Worm (Caenorhabditis elegans): Measurements from ENCODE around the gene H18N23.2.

ce11 chrX:17613024-17613423 is 27.6 kb downstream of the H18N23.2 start:
- TF ChIP-seq cog-1 (tag; optimal IDR thresholded peaks at IDR 0.05), result no peak
- no peak for TF ChIP-seq T22C8.4 (GFP tag; IDR thresholded peaks at IDR 0.05)
- TF ChIP-seq tab-1 (GFP tag; IDR thresholded peaks at IDR 0.05), result no peak
- TF ChIP-seq ztf-23 (GFP tag; IDR thresholded peaks at IDR 0.05), result no peak
- TF ChIP-seq klf-2 (GFP tag; conservative IDR thresholded peaks at IDR 0.05), result no peak
- no peak for TF ChIP-seq flt-1 (GFP tag; IDR thresholded peaks at IDR 0.05)
